Worm (Caenorhabditis elegans): ENCODE results near the gene mtx-2.

mtx-2 gene

DNA sequence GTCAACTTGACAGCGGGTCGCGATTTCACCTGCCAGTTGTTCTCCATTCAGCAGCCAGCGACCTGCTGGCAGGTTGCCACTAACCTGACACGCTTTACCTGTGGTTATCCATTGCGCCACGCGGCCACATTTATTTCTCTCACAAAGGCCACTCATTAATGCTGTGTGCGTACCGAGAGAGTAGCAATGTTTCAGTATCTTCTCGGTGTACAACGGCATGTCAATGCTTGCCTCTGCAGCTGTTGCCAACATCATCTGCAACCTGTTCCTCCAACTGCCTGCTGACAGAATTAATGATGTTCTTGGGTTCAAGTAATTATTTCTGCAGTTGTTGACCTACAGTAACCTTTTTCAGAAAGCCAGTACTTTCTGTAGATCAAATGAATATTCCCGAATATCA is 46.9 kb downstream of the mtx-2 start:
- no peak for TF ChIP-seq zag-1 (tag; optimal IDR thresholded peaks at IDR 0.05)
- no peak for TF ChIP-seq efl-1 (optimal IDR thresholded peaks at IDR 0.05)
- peak in 1 of 2 experiments; percentile 79 for TF ChIP-seq efl-1 (GFP tag; optimal IDR thresholded peaks at IDR 0.05 in 1 of 2)
